Worm (Caenorhabditis elegans): ENCODE measurements around the gene nhr-282.
A peak's percentile ranks its signal among the peaks of the same experiment; 100 is the strongest.
"Not testable (repeated sequence)": the region's sequence is repeated elsewhere in the genome, so short reads cannot be mapped to it uniquely, and the experiment has no call there.

The nhr-282 gene

DNA sequence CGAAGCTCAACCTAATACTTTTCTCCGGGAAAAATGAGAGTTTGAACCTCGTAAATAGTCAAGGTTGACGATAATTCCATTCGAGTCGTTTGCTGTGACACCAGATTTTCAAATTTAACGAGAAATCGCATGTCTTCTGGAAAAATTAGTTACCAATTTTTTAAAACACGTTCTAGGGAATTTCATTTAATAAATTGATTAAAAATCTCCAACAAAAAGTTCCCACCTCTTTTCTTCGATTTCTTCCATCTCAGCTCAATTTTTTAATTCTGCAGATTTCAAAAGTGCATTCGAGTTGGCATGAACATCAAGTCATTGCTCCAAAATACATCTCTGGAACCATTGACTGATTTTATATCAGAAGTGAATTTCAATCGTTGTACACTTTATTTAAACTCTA, at the start of gene nhr-282:
nhr-282 (plus strand) TSS at position 301 of the 400 bp plus-strand sequence.
- not testable (repeated sequence) for TF ChIP-seq cog-1 (tag; optimal IDR thresholded peaks at IDR 0.05); ref-1 (GFP tag; conservative IDR thresholded peaks at IDR 0.05); tab-1 (GFP tag; IDR thresholded peaks at IDR 0.05)

DNA sequence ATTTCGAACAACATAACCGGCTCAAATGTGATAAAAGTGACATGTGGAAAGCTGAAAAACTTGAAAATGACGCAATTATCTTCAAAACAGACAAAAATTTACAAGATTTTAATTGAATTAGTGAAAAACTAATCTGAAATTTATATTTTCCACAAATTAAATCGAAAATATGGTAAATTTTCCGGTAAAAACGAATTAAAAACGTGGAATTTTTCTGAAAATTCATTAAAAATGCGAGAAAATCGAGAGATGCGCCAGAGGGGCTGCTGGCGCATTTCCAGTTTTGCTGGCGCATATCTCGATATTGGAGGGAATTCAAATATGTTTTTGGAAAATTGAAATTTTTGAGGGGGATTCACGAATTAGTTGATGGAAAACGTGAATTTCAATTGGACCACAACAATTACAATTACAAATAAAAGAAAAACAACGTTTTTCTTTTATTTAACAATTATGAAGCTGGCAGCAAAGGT, 45.9 kb upstream of the nhr-282 start, which contains the start of the genes haf-3 and F57A10.2:
haf-3 (minus strand) TSS at position 51 of the 473 bp plus-strand sequence.
F57A10.2 (plus strand) TSS at position 454 of the 473 bp plus-strand sequence.
- TF ChIP-seq klf-2 (GFP tag; conservative IDR thresholded peaks at IDR 0.05) (0 out of 2 replicates have a peak, but pooled peaks have one; percentile 54), med-1 (GFP tag; optimal IDR thresholded peaks at IDR 0.05; ENCODE audit: insufficient read depth) (no peak), cog-1 (tag; optimal IDR thresholded peaks at IDR 0.05) (peak; percentile 38), ref-1 (GFP tag; conservative IDR thresholded peaks at IDR 0.05) (no peak), tab-1 (GFP tag; IDR thresholded peaks at IDR 0.05) (no peak), flt-1 (GFP tag; IDR thresholded peaks at IDR 0.05) (peak; percentile 67; the same call in 1 of the 2 replicates), T22C8.4 (GFP tag; IDR thresholded peaks at IDR 0.05) (no peak), ztf-29 (GFP tag; IDR thresholded peaks at IDR 0.05) (no peak), ztf-23 (GFP tag; IDR thresholded peaks at IDR 0.05) (0 out of 2 replicates have a peak, but pooled peaks have one; percentile 53)

- peak; percentile 22; the same call in 1 of the 2 replicates for TF ChIP-seq T22C8.4 (GFP tag; IDR thresholded peaks at IDR 0.05)
- peak; percentile 75 for TF ChIP-seq tab-1 (GFP tag; IDR thresholded peaks at IDR 0.05)
- TF ChIP-seq ref-1 (GFP tag; conservative IDR thresholded peaks at IDR 0.05): 0 out of 2 replicates have a peak, but pooled peaks have one; percentile 11
- 0 out of 2 replicates have a peak, but pooled peaks have one; percentile 57 for TF ChIP-seq ztf-23 (GFP tag; IDR thresholded peaks at IDR 0.05)
- peak; percentile 39; the same call in 1 of the 2 replicates for TF ChIP-seq flt-1 (GFP tag; IDR thresholded peaks at IDR 0.05)
Measured at ce11 chrV:15767385-15767784, 44.7 kb upstream of the nhr-282 start.

- no peak for TF ChIP-seq flt-1 (GFP tag; IDR thresholded peaks at IDR 0.05)
- no peak for TF ChIP-seq ztf-23 (GFP tag; IDR thresholded peaks at IDR 0.05)
- TF ChIP-seq klf-2 (GFP tag; conservative IDR thresholded peaks at IDR 0.05): no peak
- TF ChIP-seq ref-1 (GFP tag; conservative IDR thresholded peaks at IDR 0.05): no peak
- no peak for TF ChIP-seq T22C8.4 (GFP tag; IDR thresholded peaks at IDR 0.05)
- TF ChIP-seq tab-1 (GFP tag; IDR thresholded peaks at IDR 0.05): no peak
- TF ChIP-seq ztf-29 (GFP tag; IDR thresholded peaks at IDR 0.05): no peak
- TF ChIP-seq cog-1 (tag; optimal IDR thresholded peaks at IDR 0.05): no peak
- no peak for TF ChIP-seq med-1 (GFP tag; optimal IDR thresholded peaks at IDR 0.05; ENCODE audit: insufficient read depth)
Measured at ce11 chrV:15769072-15769471, 43.0 kb upstream of the nhr-282 start, which contains the start of gene F57A10.4. Gene F57A10.4 (plus strand): TSS chrV:15769438.

DNA sequence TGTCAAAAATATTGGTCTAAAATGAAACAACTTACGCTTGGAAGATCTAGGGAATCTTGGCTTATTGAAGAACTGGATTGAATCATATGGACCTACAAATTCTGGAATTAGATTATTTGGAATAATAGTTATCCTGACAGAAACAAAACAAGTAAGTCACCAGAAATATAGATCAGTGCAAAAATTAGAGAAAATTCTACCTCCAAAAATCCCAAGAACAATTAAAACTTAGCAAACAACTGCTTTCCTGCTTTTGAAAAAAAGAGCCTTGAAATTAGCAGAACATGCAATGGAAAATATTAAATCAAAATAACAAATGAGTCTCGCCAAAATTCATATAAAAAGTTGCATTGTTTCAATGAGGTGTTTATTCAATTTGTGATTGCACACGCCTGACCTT, 38.9 kb upstream of the nhr-282 start, which contains the start of gene nhr-60:
nhr-60 (minus strand) TSS at position 101 of the 400 bp plus-strand sequence.
- no peak for TF ChIP-seq klf-2 (GFP tag; conservative IDR thresholded peaks at IDR 0.05)
- no peak for TF ChIP-seq med-1 (GFP tag; optimal IDR thresholded peaks at IDR 0.05; ENCODE audit: insufficient read depth)
- TF ChIP-seq ztf-23 (GFP tag; IDR thresholded peaks at IDR 0.05): no peak
- TF ChIP-seq ref-1 (GFP tag; conservative IDR thresholded peaks at IDR 0.05): no peak
- no peak for TF ChIP-seq tab-1 (GFP tag; IDR thresholded peaks at IDR 0.05)
- no peak for TF ChIP-seq T22C8.4 (GFP tag; IDR thresholded peaks at IDR 0.05)
- TF ChIP-seq flt-1 (GFP tag; IDR thresholded peaks at IDR 0.05): no peak
- TF ChIP-seq cog-1 (tag; optimal IDR thresholded peaks at IDR 0.05): no peak
- no peak for TF ChIP-seq ztf-29 (GFP tag; IDR thresholded peaks at IDR 0.05)

DNA sequence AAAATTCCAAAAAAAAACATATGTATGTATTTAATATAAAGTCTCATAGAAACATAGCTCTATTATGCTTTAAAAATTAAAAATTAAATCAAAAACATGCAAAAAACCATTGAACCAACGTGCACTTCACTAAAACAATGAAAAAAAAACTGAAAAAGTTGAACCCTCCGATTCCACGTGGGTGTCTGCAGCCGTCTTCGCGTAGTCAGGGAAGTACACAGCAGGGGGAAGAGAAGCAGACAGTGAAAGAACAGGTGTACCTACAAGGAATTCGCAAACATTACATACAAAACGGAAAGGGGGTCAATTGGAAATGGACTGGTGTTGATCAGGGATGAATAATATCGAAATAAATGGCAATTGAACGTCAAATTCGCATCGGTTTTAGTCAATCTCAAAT, 38.1 kb upstream of the nhr-282 start:
- TF ChIP-seq klf-2 (GFP tag; conservative IDR thresholded peaks at IDR 0.05) (no peak), ref-1 (GFP tag; conservative IDR thresholded peaks at IDR 0.05) (no peak), med-1 (GFP tag; optimal IDR thresholded peaks at IDR 0.05; ENCODE audit: insufficient read depth) (no peak), T22C8.4 (GFP tag; IDR thresholded peaks at IDR 0.05) (no peak), ztf-29 (GFP tag; IDR thresholded peaks at IDR 0.05) (no peak), cog-1 (tag; optimal IDR thresholded peaks at IDR 0.05) (no peak), ztf-23 (GFP tag; IDR thresholded peaks at IDR 0.05) (no peak), tab-1 (GFP tag; IDR thresholded peaks at IDR 0.05) (no peak), flt-1 (GFP tag; IDR thresholded peaks at IDR 0.05) (no peak)

- no peak for TF ChIP-seq med-1 (GFP tag; optimal IDR thresholded peaks at IDR 0.05; ENCODE audit: insufficient read depth)
- TF ChIP-seq T22C8.4 (GFP tag; IDR thresholded peaks at IDR 0.05): no peak
- TF ChIP-seq cog-1 (tag; optimal IDR thresholded peaks at IDR 0.05): no peak
- TF ChIP-seq klf-2 (GFP tag; conservative IDR thresholded peaks at IDR 0.05): no peak
- TF ChIP-seq ref-1 (GFP tag; conservative IDR thresholded peaks at IDR 0.05): no peak
Measured at ce11 chrV:15776651-15777050, 35.4 kb upstream of the nhr-282 start, which contains the start of gene nhr-283. Gene nhr-283 (minus strand): TSS chrV:15776751.

- TF ChIP-seq ztf-29 (GFP tag; IDR thresholded peaks at IDR 0.05) (no peak), klf-2 (GFP tag; conservative IDR thresholded peaks at IDR 0.05) (no peak), cog-1 (tag; optimal IDR thresholded peaks at IDR 0.05) (no peak), ref-1 (GFP tag; conservative IDR thresholded peaks at IDR 0.05) (no peak), med-1 (GFP tag; optimal IDR thresholded peaks at IDR 0.05; ENCODE audit: insufficient read depth) (no peak), T22C8.4 (GFP tag; IDR thresholded peaks at IDR 0.05) (no peak), flt-1 (GFP tag; IDR thresholded peaks at IDR 0.05) (no peak), ztf-23 (GFP tag; IDR thresholded peaks at IDR 0.05) (no peak), tab-1 (GFP tag; IDR thresholded peaks at IDR 0.05) (no peak)
Measured at ce11 chrV:15779128-15779729, 32.9 kb upstream of the nhr-282 start, which contains the start of the genes nhr-285 and irld-52. Gene nhr-285 (minus strand): TSS chrV:15779228. Gene irld-52 (plus strand): TSS chrV:15779679.

DNA sequence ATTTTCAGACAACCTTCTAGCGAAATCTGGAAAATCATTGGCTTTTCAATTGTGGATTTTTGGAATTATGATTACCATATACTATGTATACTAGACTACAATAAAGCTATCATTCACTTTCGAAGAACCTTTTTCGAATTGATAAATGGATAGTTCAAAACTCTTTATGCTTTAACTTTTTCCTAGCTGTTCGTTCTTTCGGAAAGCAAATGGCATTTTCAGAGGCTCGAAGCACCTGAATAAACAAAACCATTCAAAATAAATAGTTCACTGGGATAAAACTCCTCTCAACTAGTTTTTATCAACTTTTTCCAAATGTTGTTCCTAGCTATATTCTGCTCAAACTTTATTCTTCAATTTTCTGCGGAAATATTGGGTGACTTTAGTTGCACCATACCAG, 31.0 kb upstream of the nhr-282 start, which contains the start of gene T26E4.2:
T26E4.2 (plus strand) TSS at position 301 of the 400 bp plus-strand sequence.
- TF ChIP-seq klf-2 (GFP tag; conservative IDR thresholded peaks at IDR 0.05): no peak
- no peak for TF ChIP-seq cog-1 (tag; optimal IDR thresholded peaks at IDR 0.05)
- no peak for TF ChIP-seq tab-1 (GFP tag; IDR thresholded peaks at IDR 0.05)
- TF ChIP-seq med-1 (GFP tag; optimal IDR thresholded peaks at IDR 0.05; ENCODE audit: insufficient read depth): no peak
- TF ChIP-seq ztf-29 (GFP tag; IDR thresholded peaks at IDR 0.05): no peak
- no peak for TF ChIP-seq flt-1 (GFP tag; IDR thresholded peaks at IDR 0.05)
- no peak for TF ChIP-seq ztf-23 (GFP tag; IDR thresholded peaks at IDR 0.05)
- no peak for TF ChIP-seq T22C8.4 (GFP tag; IDR thresholded peaks at IDR 0.05)
- TF ChIP-seq ref-1 (GFP tag; conservative IDR thresholded peaks at IDR 0.05): no peak

Data from whole organism, midembryonic.